Fruit fly (Drosophila melanogaster): ENCODE measurements around the gene alpha-Man-Ib.

alpha-Man-Ib gene

dm6 chr3R:29087926-29088487, 24.6 kb downstream of the alpha-Man-Ib start (continued):
- peak; percentile 58 for TF ChIP-seq gfzf (GFP tag; optimal IDR thresholded peaks at IDR 0.05)
- TF ChIP-seq Hsf (GFP tag; optimal IDR thresholded peaks at IDR 0.05): no peak
- no peak for TF ChIP-seq CG8281 (tag; optimal IDR thresholded peaks at IDR 0.05)
- TF ChIP-seq chm (GFP tag; IDR thresholded peaks at IDR 0.05): peak; percentile 60; the same call in 1 of the 2 replicates
- no peak for TF ChIP-seq CG8944 (GFP tag; optimal IDR thresholded peaks at IDR 0.05)
- TF ChIP-seq CG4282 (GFP tag; optimal IDR thresholded peaks at IDR 0.05): no peak
- no peak for TF ChIP-seq maf-S (GFP tag; optimal IDR thresholded peaks at IDR 0.05)
- 0 out of 2 replicates have a peak, but pooled peaks have one; percentile 20 for TF ChIP-seq CG42726 (GFP tag; IDR thresholded peaks at IDR 0.05; ENCODE audit: partially characterized antibody)
- TF ChIP-seq chinmo (GFP tag; IDR thresholded peaks at IDR 0.05; ENCODE audit: partially characterized antibody): 0 out of 4 replicates have a peak, but pooled peaks have one; percentile 78
- no peak for TF ChIP-seq CG4707 (GFP tag; optimal IDR thresholded peaks at IDR 0.05)
- no peak for TF ChIP-seq CG12219 (GFP tag; optimal IDR thresholded peaks at IDR 0.05)
- TF ChIP-seq CkIIα-i1 (GFP tag; IDR thresholded peaks at IDR 0.05): no peak
- no peak for TF ChIP-seq z (GFP tag; IDR thresholded peaks at IDR 0.05)
- TF ChIP-seq CG13296 (GFP tag; optimal IDR thresholded peaks at IDR 0.05): no peak
- TF ChIP-seq fu2 (GFP tag; optimal IDR thresholded peaks at IDR 0.05): no peak
- no peak for TF ChIP-seq Lim3 (GFP tag; IDR thresholded peaks at IDR 0.05)
- TF ChIP-seq CG17186 (GFP tag; optimal IDR thresholded peaks at IDR 0.05): no peak
- TF ChIP-seq Kr (GFP tag; optimal IDR thresholded peaks at IDR 0.05): no peak
- TF ChIP-seq CG10431 (GFP tag; optimal IDR thresholded peaks at IDR 0.05): no peak
- TF ChIP-seq gcm (GFP tag; optimal IDR thresholded peaks at IDR 0.05): no peak
- TF ChIP-seq eyg (GFP tag; optimal IDR thresholded peaks at IDR 0.05): no peak
- no peak for TF ChIP-seq Max (GFP tag; optimal IDR thresholded peaks at IDR 0.05)
- TF ChIP-seq Sin3A (optimal IDR thresholded peaks at IDR 0.05): no peak
- TF ChIP-seq schlank (tag; optimal IDR thresholded peaks at IDR 0.05): no peak
- no peak for TF ChIP-seq run (tag; optimal IDR thresholded peaks at IDR 0.05)
- TF ChIP-seq cg (GFP tag; optimal IDR thresholded peaks at IDR 0.05): peak; percentile 3
- no peak for TF ChIP-seq NfI (GFP tag; optimal IDR thresholded peaks at IDR 0.05)
- TF ChIP-seq kah (GFP tag; optimal IDR thresholded peaks at IDR 0.05): peak; percentile 37
- peak in 1 of 2 experiments; percentile 10 for TF ChIP-seq insv (GFP tag; optimal IDR thresholded peaks at IDR 0.05)
- TF ChIP-seq CG11723 (GFP tag; optimal IDR thresholded peaks at IDR 0.05): no peak
- TF ChIP-seq hbn (GFP tag; IDR thresholded peaks at IDR 0.05; ENCODE audit: partially characterized antibody): no peak
- TF ChIP-seq slp2 (GFP tag; optimal IDR thresholded peaks at IDR 0.05): no peak
- TF ChIP-seq CG10321 (GFP tag; IDR thresholded peaks at IDR 0.05): no peak
- TF ChIP-seq br (optimal IDR thresholded peaks at IDR 0.05): no peak
- no peak for TF ChIP-seq Fer2 (tag; optimal IDR thresholded peaks at IDR 0.05)
- TF ChIP-seq row (GFP tag; IDR thresholded peaks at IDR 0.05): no peak
- no peak for TF ChIP-seq Gsc (GFP tag; IDR thresholded peaks at IDR 0.05)
- no peak for TF ChIP-seq CG15073 (GFP tag; optimal IDR thresholded peaks at IDR 0.05)
- no peak for TF ChIP-seq Dll (GFP tag; IDR thresholded peaks at IDR 0.05; ENCODE audit: partially characterized antibody)
- no peak for TF ChIP-seq C15 (GFP tag; IDR thresholded peaks at IDR 0.05)
- TF ChIP-seq bigmax (GFP tag; optimal IDR thresholded peaks at IDR 0.05): no peak
- no peak for TF ChIP-seq aop (GFP tag; IDR thresholded peaks at IDR 0.05)
- TF ChIP-seq CG6683 (GFP tag; optimal IDR thresholded peaks at IDR 0.05): no peak
- no peak for TF ChIP-seq CG14014 (GFP tag; IDR thresholded peaks at IDR 0.05)
- TF ChIP-seq emc (GFP tag; optimal IDR thresholded peaks at IDR 0.05): no peak
- no peak for TF ChIP-seq HmgZ (tag; optimal IDR thresholded peaks at IDR 0.05)
- TF ChIP-seq CG14965 (GFP tag; optimal IDR thresholded peaks at IDR 0.05; ENCODE audit: borderline replicate concordance): no peak
- TF ChIP-seq CG14441 (GFP tag; IDR thresholded peaks at IDR 0.05): no peak
- TF ChIP-seq bbx (GFP tag; IDR thresholded peaks at IDR 0.05; ENCODE audit: partially characterized antibody): no peak
- TF ChIP-seq CG9797 (GFP tag; optimal IDR thresholded peaks at IDR 0.05): peak; percentile 59
- TF ChIP-seq CG10979 (tag; optimal IDR thresholded peaks at IDR 0.05): no peak
